Worm (Caenorhabditis elegans): ENCODE results near the gene flp-23.

The flp-23 gene

DNA sequence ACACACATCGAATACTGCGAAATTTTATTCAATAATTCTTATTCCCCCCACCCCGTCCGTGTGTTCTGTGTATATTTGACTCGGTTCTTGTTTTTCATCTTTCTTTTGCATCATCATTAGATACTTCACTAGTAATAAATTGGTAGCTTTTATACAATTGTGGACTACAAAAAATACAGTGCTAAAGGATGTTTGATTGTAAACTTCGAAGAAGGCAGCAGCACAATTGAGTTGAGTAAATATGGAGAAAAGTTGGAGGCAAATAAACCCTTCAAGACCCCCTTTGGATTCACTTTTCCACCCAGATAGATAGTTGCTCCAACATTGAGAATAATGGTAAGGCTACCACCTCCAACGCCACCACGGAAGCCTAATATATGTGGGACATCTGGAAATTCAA, 42.8 kb downstream of the flp-23 start, which contains the start of gene B0303.7:
Gene B0303.7 (plus strand): TSS at position 301 of the 400 bp plus-strand sequence.
- TF ChIP-seq ztf-1 (GFP tag; conservative IDR thresholded peaks at IDR 0.05) (no peak), egl-27 (tag; optimal IDR thresholded peaks at IDR 0.05) (no peak), nhr-25 (tag; optimal IDR thresholded peaks at IDR 0.05) (no peak), sma-9 (GFP tag; optimal IDR thresholded peaks at IDR 0.05) (no peak), sma-9 (tag; optimal IDR thresholded peaks at IDR 0.05) (no peak), unc-62 (GFP tag; optimal IDR thresholded peaks at IDR 0.05) (no peak), mab-5 (tag; optimal IDR thresholded peaks at IDR 0.05) (no peak), alr-1 (tag; optimal IDR thresholded peaks at IDR 0.05) (no peak), peb-1 (tag; optimal IDR thresholded peaks at IDR 0.05) (no peak), zag-1 (tag; optimal IDR thresholded peaks at IDR 0.05) (no peak), F13H6.1 (tag; optimal IDR thresholded peaks at IDR 0.05) (no peak), ztf-4 (tag; optimal IDR thresholded peaks at IDR 0.05) (no peak), ceh-16 (tag; optimal IDR thresholded peaks at IDR 0.05) (no peak), nhr-23 (tag; optimal IDR thresholded peaks at IDR 0.05) (no peak), snpc-4 (tag; optimal IDR thresholded peaks at IDR 0.05) (no peak), blmp-1 (tag; optimal IDR thresholded peaks at IDR 0.05; ENCODE audit: insufficient read depth) (no peak), mbf-1 (tag; optimal IDR thresholded peaks at IDR 0.05) (no peak)

DNA sequence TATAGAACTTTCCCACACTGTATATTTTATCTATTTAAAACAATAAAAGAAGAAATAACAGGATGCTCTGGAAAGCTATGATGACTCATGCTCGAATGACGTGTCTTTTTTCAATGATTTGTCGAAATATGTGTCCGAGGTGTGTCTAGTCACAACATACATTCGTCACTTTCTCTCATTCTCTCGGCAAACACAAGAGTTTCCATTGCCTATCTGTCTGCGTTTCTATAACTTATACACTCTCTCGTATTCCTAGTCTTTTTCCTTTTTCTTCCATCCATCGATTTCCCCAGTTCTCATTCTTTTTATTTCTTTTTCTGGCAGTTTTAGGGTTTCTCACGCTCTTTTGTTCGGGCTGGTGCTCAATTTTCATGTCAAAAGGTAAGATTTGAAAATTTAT, 46.1 kb downstream of the flp-23 start:
- TF ChIP-seq ama-1 (optimal IDR thresholded peaks at IDR 0.05) (peak; percentile 31), crh-2 (tag; optimal IDR thresholded peaks at IDR 0.05) (peak; percentile 83), nhr-23 (tag; optimal IDR thresholded peaks at IDR 0.05) (no peak), dmd-4 (tag; optimal IDR thresholded peaks at IDR 0.05) (no peak), unc-62 (GFP tag; optimal IDR thresholded peaks at IDR 0.05) (no peak), C34F6.9 (tag; optimal IDR thresholded peaks at IDR 0.05) (peak; percentile 77), nhr-129 (tag; optimal IDR thresholded peaks at IDR 0.05) (peak; percentile 16), unc-55 (GFP tag; optimal IDR thresholded peaks at IDR 0.05) (peak; percentile 79), lin-39 (tag; optimal IDR thresholded peaks at IDR 0.05) (no peak), blmp-1 (tag; optimal IDR thresholded peaks at IDR 0.05; ENCODE audit: insufficient read depth) (peak; percentile 75), elt-3 (tag; optimal IDR thresholded peaks at IDR 0.05) (no peak), fos-1 (tag; optimal IDR thresholded peaks at IDR 0.05) (peak; percentile 95), F13H6.1 (tag; optimal IDR thresholded peaks at IDR 0.05) (peak; percentile 14), lsy-2 (tag; optimal IDR thresholded peaks at IDR 0.05) (peak in 1 of 2 experiments; percentile 50), ztf-4 (tag; optimal IDR thresholded peaks at IDR 0.05) (no peak), skn-1 (tag; optimal IDR thresholded peaks at IDR 0.05) (no peak), nhr-237 (tag; optimal IDR thresholded peaks at IDR 0.05) (no peak)

- TF ChIP-seq ceh-82 (tag; optimal IDR thresholded peaks at IDR 0.05) (no peak), nhr-23 (tag; optimal IDR thresholded peaks at IDR 0.05) (no peak), unc-62 (GFP tag; optimal IDR thresholded peaks at IDR 0.05) (no peak), ztf-1 (GFP tag; conservative IDR thresholded peaks at IDR 0.05) (no peak), snpc-4 (tag; optimal IDR thresholded peaks at IDR 0.05) (no peak), gmeb-1 (tag; optimal IDR thresholded peaks at IDR 0.05) (no peak)
Measured at ce11 chrIII:8697268-8697907, 46.8 kb downstream of the flp-23 start.

ce11 chrIII:8700289-8700957, 49.9 kb downstream of the flp-23 start, which contains the start of the genes sdz-1 and vps-33.1:
TSS of gene sdz-1 (minus strand) at chrIII:8700339.
TSS of gene vps-33.1 (plus strand) at chrIII:8700927.
- TF ChIP-seq nhr-129 (tag; optimal IDR thresholded peaks at IDR 0.05) = peak; percentile 62
- peak; percentile 4 for TF ChIP-seq crh-2 (tag; optimal IDR thresholded peaks at IDR 0.05)
- peak in 1 of 2 experiments; percentile 75 for TF ChIP-seq lsy-2 (tag; optimal IDR thresholded peaks at IDR 0.05)
- TF ChIP-seq sma-9 (GFP tag; optimal IDR thresholded peaks at IDR 0.05) = peak; percentile 50
- no peak for TF ChIP-seq sma-9 (tag; optimal IDR thresholded peaks at IDR 0.05)
- no peak for TF ChIP-seq nhr-237 (tag; optimal IDR thresholded peaks at IDR 0.05)
- no peak for TF ChIP-seq nhr-11 (tag; optimal IDR thresholded peaks at IDR 0.05)
- no peak for TF ChIP-seq nhr-12 (tag; optimal IDR thresholded peaks at IDR 0.05)
- peak; percentile 90 for TF ChIP-seq unc-55 (GFP tag; optimal IDR thresholded peaks at IDR 0.05)
- TF ChIP-seq sma-3 (GFP tag; optimal IDR thresholded peaks at IDR 0.05) = peak; percentile 1
- peak; percentile 43 for TF ChIP-seq lin-13 (GFP tag; optimal IDR thresholded peaks at IDR 0.05)
- TF ChIP-seq ztf-4 (tag; optimal IDR thresholded peaks at IDR 0.05) = no peak
- TF ChIP-seq fos-1 (tag; optimal IDR thresholded peaks at IDR 0.05) = no peak
- peak; percentile 68 for TF ChIP-seq C34F6.9 (tag; optimal IDR thresholded peaks at IDR 0.05)
- TF ChIP-seq gmeb-1 (tag; optimal IDR thresholded peaks at IDR 0.05) = peak; percentile 87

All from whole organism, L2 larva.